Fruit fly (Drosophila melanogaster) whole organism, embryonic: ENCODE measurements around the gene corto.

Experiments
- Aef1 ChIP-seq: fragments of 200-800 bp; sonication (Bioruptor generic); IDR thresholded peaks from 3 replicates; pipeline ENCODE4 v1.3.6; 2022; ENCODE audit warnings: missing biosample characterization, missing genetic modification characterization
- CG11398 ChIP-seq: fragments of 200-800 bp; sonication (Bioruptor generic); optimal IDR thresholded peaks from 2 replicates; lab custom pipeline; 2016; ENCODE audit warnings: missing biosample characterization, missing genetic modification characterization
- CG1602 ChIP-seq: fragments of 200-800 bp; sonication (Bioruptor generic); optimal IDR thresholded peaks from 3 replicates; lab custom pipeline; 2016; ENCODE audit warnings: missing biosample characterization, missing genetic modification characterization
- CG3407 ChIP-seq: fragments of 200-800 bp; sonication (Bioruptor generic); optimal IDR thresholded peaks from 2 replicates; lab custom pipeline; 2018; ENCODE audit warnings: missing biosample characterization, mild to moderate bottlenecking, missing genetic modification characterization
- CG4820 ChIP-seq: fragments of 200-800 bp; sonication (Bioruptor generic); optimal IDR thresholded peaks from 3 replicates; lab custom pipeline; 2016; ENCODE audit warnings: missing biosample characterization, missing genetic modification characterization
- Dll ChIP-seq: fragments of 200-800 bp; sonication (Bioruptor generic); IDR thresholded peaks from 4 replicates; pipeline ENCODE4 v1.3.6; 2022; ENCODE audit warnings: missing biosample characterization, missing genetic modification characterization; ENCODE audit not compliant: partially characterized antibody
- Lim3 ChIP-seq: fragments of 200-800 bp; sonication (Bioruptor generic); IDR thresholded peaks from 2 replicates; pipeline ENCODE4 v1.3.6; 2022; ENCODE audit warnings: missing biosample characterization, missing genetic modification characterization
- cg ChIP-seq: fragments of 200-800 bp; sonication (Bioruptor generic); optimal IDR thresholded peaks from 3 replicates; lab custom pipeline; 2019; ENCODE audit warnings: missing biosample characterization, mild to moderate bottlenecking, missing genetic modification characterization, moderate library complexity
- her ChIP-seq: fragments of 200-800 bp; sonication (Bioruptor generic); optimal IDR thresholded peaks from 2 replicates; lab custom pipeline; 2016; ENCODE audit warnings: missing biosample characterization, missing genetic modification characterization
- hkb ChIP-seq, 2 experiments: fragments of 200-800 bp in 1 of 2; fragments of >200 bp in 1 of 2; sonication (Bioruptor generic) in 1 of 2; IDR thresholded peaks in 1 of 2; optimal IDR thresholded peaks in 1 of 2; 2 replicates each; pipeline versions ENCODE4 v1.3.6 to Lab custom; 2017 to 2022; ENCODE audit warnings: missing biosample characterization in 1 of 2, missing genetic modification characterization in 1 of 2
- mam ChIP-seq: fragments of 200-800 bp; sonication (Bioruptor generic); optimal IDR thresholded peaks from 3 replicates; lab custom pipeline; 2016; ENCODE audit warnings: missing biosample characterization, missing genetic modification characterization
- psq ChIP-seq: fragments of 200-800 bp; sonication (Bioruptor generic); optimal IDR thresholded peaks from 2 replicates; lab custom pipeline; 2017; ENCODE audit warnings: missing biosample characterization, missing genetic modification characterization
- wdn ChIP-seq: fragments of 200-800 bp; sonication (Bioruptor generic); IDR thresholded peaks from 2 replicates; pipeline ENCODE4 v1.3.6; 2022; ENCODE audit warnings: missing biosample characterization, missing genetic modification characterization

dm6 chr3R:5033108-5033722, 53.7 kb downstream of the corto start:
- TF ChIP-seq Aef1: no peak
- TF ChIP-seq CG4820 (GFP tag; lab: Kevin White, UChicago): no peak
- TF ChIP-seq CG11398 (GFP tag; lab: Kevin White, UChicago): no peak
- TF ChIP-seq wdn (GFP tag; lab: Robert Waterston, UW): no peak
- TF ChIP-seq mam (GFP tag; lab: Kevin White, UChicago): no peak
- no peak for TF ChIP-seq Dll (GFP tag; lab: Robert Waterston, UW)
- no peak for TF ChIP-seq her (GFP tag; lab: Kevin White, UChicago)
- TF ChIP-seq psq (GFP tag; lab: Kevin White, UChicago): no peak
- TF ChIP-seq Lim3: no peak
- no peak for TF ChIP-seq hkb (optimal IDR thresholded peaks at IDR 0.05; lab: Kevin White, UChicago)
- no peak for TF ChIP-seq hkb (GFP tag; IDR thresholded peaks at IDR 0.05; lab: Robert Waterston, UW)
- TF ChIP-seq CG1602 (GFP tag; lab: Kevin White, UChicago): no peak
- no peak for TF ChIP-seq cg (GFP tag; lab: Kevin White, UChicago)
- no peak for TF ChIP-seq CG3407 (GFP tag; lab: Kevin White, UChicago)
